Worm (Caenorhabditis elegans): ENCODE data around the gene sart-3.

- TF ChIP-seq him-1 (tag; optimal IDR thresholded peaks at IDR 0.05) (no peak), dao-5 (tag; optimal IDR thresholded peaks at IDR 0.05) (no peak)
These were observed 45.3 kb downstream of the sart-3 start, which contains the start of gene F54D1.6 for ce11 chrIV:11287511-11287910.

Measured in whole organism, L4/young adult.